Fruit fly (Drosophila melanogaster): ENCODE measurements around the gene fax.

Gene fax

DNA sequence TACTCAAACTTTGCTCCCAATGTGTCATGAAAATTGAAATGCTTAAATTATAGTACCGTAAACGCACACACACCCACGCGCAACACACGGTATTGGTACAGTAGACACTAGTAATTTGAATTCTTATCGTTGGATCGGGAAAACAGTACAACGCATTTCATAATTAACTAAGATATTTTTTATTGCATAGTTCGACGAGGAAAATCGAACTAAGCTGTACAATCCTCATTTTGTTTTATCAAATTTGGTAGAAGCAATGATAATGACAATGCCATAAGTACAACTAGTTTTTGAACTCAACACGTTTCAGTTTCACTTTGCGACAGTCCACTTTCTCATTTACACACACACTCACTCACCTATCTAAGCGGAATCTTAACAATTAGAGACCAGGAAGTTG is 30.9 kb downstream of the fax start (continued):
- TF ChIP-seq row (GFP tag; IDR thresholded peaks at IDR 0.05) (peak; percentile 92), toy (GFP tag; IDR thresholded peaks at IDR 0.05) (peak; percentile 60; the same call in 1 of the 2 replicates), CG1792 (GFP tag; optimal IDR thresholded peaks at IDR 0.05) (peak; percentile 43), CG30403 (GFP tag; optimal IDR thresholded peaks at IDR 0.05) (peak; percentile 71), p53 (GFP tag; optimal IDR thresholded peaks at IDR 0.05) (peak; percentile 52), fd96Cb (tag; optimal IDR thresholded peaks at IDR 0.05) (peak; percentile 56), ci (GFP tag; IDR thresholded peaks at IDR 0.05) (0 out of 3 replicates have a peak, but pooled peaks have one; percentile 15), CG17912 (GFP tag; optimal IDR thresholded peaks at IDR 0.05) (no peak), CG2678 (tag; optimal IDR thresholded peaks at IDR 0.05) (peak; percentile 87), CG3995 (GFP tag; optimal IDR thresholded peaks at IDR 0.05) (peak; percentile 1), trh (GFP tag; optimal IDR thresholded peaks at IDR 0.05) (no peak), ham (GFP tag; IDR thresholded peaks at IDR 0.05) (no peak), CG18476 (GFP tag; optimal IDR thresholded peaks at IDR 0.05) (peak; percentile 1), Hand (GFP tag; optimal IDR thresholded peaks at IDR 0.05) (peak; percentile 40), gcm (GFP tag; optimal IDR thresholded peaks at IDR 0.05) (peak; percentile 59), CG11085 (GFP tag; IDR thresholded peaks at IDR 0.05) (peak; percentile 53), seq (GFP tag; IDR thresholded peaks at IDR 0.05) (peak; percentile 57), crol (GFP tag; IDR thresholded peaks at IDR 0.05) (no peak), HLH54F (GFP tag; optimal IDR thresholded peaks at IDR 0.05) (peak; percentile 58), Aef1 (GFP tag; IDR thresholded peaks at IDR 0.05) (peak; percentile 42; the same call in 1 of the 3 replicates), Ssrp (tag; optimal IDR thresholded peaks at IDR 0.05) (peak; percentile 59), Chrac-16 (GFP tag; optimal IDR thresholded peaks at IDR 0.05) (peak; percentile 69), grau (tag; optimal IDR thresholded peaks at IDR 0.05) (peak; percentile 99), CG10654 (GFP tag; optimal IDR thresholded peaks at IDR 0.05) (peak; percentile 30), CG10147 (GFP tag; optimal IDR thresholded peaks at IDR 0.05) (peak; percentile 60), CG34422 (GFP tag; IDR thresholded peaks at IDR 0.05) (peak; percentile 36; the same call in 1 of the 3 replicates), slp2 (GFP tag; optimal IDR thresholded peaks at IDR 0.05) (no peak), CG5180 (GFP tag; optimal IDR thresholded peaks at IDR 0.05) (peak; percentile 30), eve (GFP tag; optimal IDR thresholded peaks at IDR 0.05) (no peak), CG14667 (GFP tag; IDR thresholded peaks at IDR 0.05) (peak; percentile 44; the same call in 1 of the 2 replicates), NfI (GFP tag; optimal IDR thresholded peaks at IDR 0.05) (peak; percentile 69), Atf-2 (GFP tag; optimal IDR thresholded peaks at IDR 0.05) (peak; percentile 25), al (GFP tag; IDR thresholded peaks at IDR 0.05) (peak; percentile 58), CG7556 (GFP tag; optimal IDR thresholded peaks at IDR 0.05) (peak; percentile 67), CG17361 (GFP tag; IDR thresholded peaks at IDR 0.05) (peak; percentile 64; the same call in 2 of the 3 replicates), Med (GFP tag) (peak; percentile 94), CG1529 (GFP tag; optimal IDR thresholded peaks at IDR 0.05) (peak; percentile 34), oc (tag; optimal IDR thresholded peaks at IDR 0.05) (no peak), PHDP (tag; optimal IDR thresholded peaks at IDR 0.05) (peak; percentile 70), Gsc (GFP tag; IDR thresholded peaks at IDR 0.05) (no peak), CG8281 (tag; optimal IDR thresholded peaks at IDR 0.05) (peak; percentile 29), CG8290 (GFP tag; optimal IDR thresholded peaks at IDR 0.05) (no peak), CG8290 (tag; optimal IDR thresholded peaks at IDR 0.05) (peak in 1 of 2 experiments; percentile 73), B-H2 (GFP tag; optimal IDR thresholded peaks at IDR 0.05) (peak; percentile 62), knrl (GFP tag; IDR thresholded peaks at IDR 0.05; ENCODE audit: partially characterized antibody) (no peak), CG16779 (GFP tag; IDR thresholded peaks at IDR 0.05) (no peak), CG43689 (GFP tag; IDR thresholded peaks at IDR 0.05) (0 out of 2 replicates have a peak, but pooled peaks have one; percentile 14), her (GFP tag; optimal IDR thresholded peaks at IDR 0.05) (peak; percentile 61), Doc3 (GFP tag; IDR thresholded peaks at IDR 0.05; ENCODE audit: partially characterized antibody) (no peak), CG15514 (GFP tag; optimal IDR thresholded peaks at IDR 0.05) (peak; percentile 44), HmgZ (tag; optimal IDR thresholded peaks at IDR 0.05) (peak; percentile 70)

All from whole organism, embryonic.